Fruit fly (Drosophila melanogaster) whole organism, embryonic: ENCODE measurements around the gene Sfp33A4.

Experiments used
- Abd-B ChIP-seq: fragments of 200-800 bp; sonication (Bioruptor generic); optimal IDR thresholded peaks from 2 replicates; lab custom pipeline; 2018; ENCODE audit warnings: missing biosample characterization, mild to moderate bottlenecking, missing genetic modification characterization, moderate library complexity
- CG1024 ChIP-seq: fragments of 200-800 bp; sonication (Bioruptor generic); IDR thresholded peaks from 2 replicates; pipeline ENCODE4 v1.3.6; 2022; ENCODE audit warnings: missing biosample characterization, missing genetic modification characterization
- CG1647 ChIP-seq: fragments of 200-800 bp; sonication (Bioruptor generic); optimal IDR thresholded peaks from 3 replicates; lab custom pipeline; 2016; ENCODE audit warnings: missing biosample characterization, missing genetic modification characterization
- CG17361 ChIP-seq: fragments of 200-800 bp; sonication (Bioruptor generic); IDR thresholded peaks from 3 replicates; pipeline ENCODE4 v1.3.6; 2022; ENCODE audit warnings: missing biosample characterization, missing genetic modification characterization
- CG17912 ChIP-seq: fragments of 200-800 bp; sonication (Bioruptor generic); optimal IDR thresholded peaks from 2 replicates; lab custom pipeline; 2018; ENCODE audit warnings: missing biosample characterization, mild to moderate bottlenecking, missing genetic modification characterization
- CG1792 ChIP-seq: fragments of 200-800 bp; sonication (Bioruptor generic); optimal IDR thresholded peaks from 2 replicates; lab custom pipeline; 2016; ENCODE audit warnings: missing biosample characterization, missing genetic modification characterization
- CG18619 ChIP-seq: fragments of 200-800 bp; sonication (Bioruptor generic); optimal IDR thresholded peaks from 3 replicates; lab custom pipeline; 2017; ENCODE audit warnings: missing biosample characterization, mild to moderate bottlenecking, missing genetic modification characterization
- CG2129 ChIP-seq: fragments of 200-800 bp; sonication (Bioruptor generic); IDR thresholded peaks from 2 replicates; pipeline ENCODE4 v1.3.6; 2022; ENCODE audit warnings: missing biosample characterization, missing genetic modification characterization; ENCODE audit not compliant: partially characterized antibody
- CG2678 ChIP-seq: fragments of 200-800 bp; sonication (Bioruptor generic); optimal IDR thresholded peaks from 3 replicates; lab custom pipeline; 2019; ENCODE audit warnings: missing biosample characterization, mild to moderate bottlenecking, missing genetic modification characterization, moderate library complexity
- CG2889 ChIP-seq: fragments of 200-800 bp; sonication (Bioruptor generic); IDR thresholded peaks from 3 replicates; pipeline ENCODE4 v1.3.6; 2022; ENCODE audit warnings: missing biosample characterization, missing genetic modification characterization
- CG31441 ChIP-seq: fragments of 200-800 bp; sonication (Bioruptor generic); IDR thresholded peaks from 2 replicates; pipeline ENCODE4 v1.3.6; 2022; ENCODE audit warnings: missing biosample characterization, missing genetic modification characterization
- CG3281 ChIP-seq: fragments of 200-800 bp; sonication (Bioruptor generic); optimal IDR thresholded peaks from 3 replicates; lab custom pipeline; 2017; ENCODE audit warnings: missing biosample characterization, mild to moderate bottlenecking, missing genetic modification characterization
- CG33213 ChIP-seq: fragments of 200-800 bp; sonication (Bioruptor generic); optimal IDR thresholded peaks from 3 replicates; lab custom pipeline; 2016; ENCODE audit warnings: missing biosample characterization, missing genetic modification characterization
- CG34422 ChIP-seq: fragments of 200-800 bp; sonication (Bioruptor generic); IDR thresholded peaks from 3 replicates; pipeline ENCODE4 v1.3.6; 2022; ENCODE audit warnings: missing biosample characterization, missing genetic modification characterization
- CG3838 ChIP-seq: fragments of 200-800 bp; sonication (Bioruptor generic); optimal IDR thresholded peaks from 3 replicates; lab custom pipeline; 2016; ENCODE audit warnings: missing biosample characterization, missing genetic modification characterization
- CG4424 ChIP-seq: fragments of 200-800 bp; sonication (Bioruptor generic); optimal IDR thresholded peaks from 3 replicates; lab custom pipeline; 2016; ENCODE audit warnings: missing biosample characterization, missing genetic modification characterization
- CG4730 ChIP-seq: fragments of 200-800 bp; sonication (Bioruptor generic); IDR thresholded peaks from 2 replicates; pipeline ENCODE4 v1.3.6; 2022; ENCODE audit warnings: missing biosample characterization, missing genetic modification characterization
- CG4854 ChIP-seq: fragments of 200-800 bp; sonication (Bioruptor generic); optimal IDR thresholded peaks from 2 replicates; lab custom pipeline; 2016; ENCODE audit warnings: missing biosample characterization, missing genetic modification characterization, inconsistent platforms
- CG5180 ChIP-seq: fragments of 200-800 bp; sonication (Bioruptor generic); optimal IDR thresholded peaks from 3 replicates; lab custom pipeline; 2017; ENCODE audit warnings: missing biosample characterization, missing genetic modification characterization, mild to moderate bottlenecking, moderate library complexity, missing genetic modification reagents
- CG5245 ChIP-seq: fragments of 200-800 bp; sonication (Bioruptor generic); optimal IDR thresholded peaks from 3 replicates; lab custom pipeline; 2016; ENCODE audit warnings: missing biosample characterization, missing genetic modification characterization
- CG6689 ChIP-seq: fragments of 200-800 bp; sonication (Bioruptor generic); IDR thresholded peaks from 2 replicates; pipeline ENCODE4 v1.3.6; 2022; ENCODE audit warnings: missing biosample characterization, missing genetic modification characterization
- CG7271 ChIP-seq: fragments of 200-800 bp; sonication (Bioruptor generic); optimal IDR thresholded peaks from 2 replicates; lab custom pipeline; 2018; ENCODE audit warnings: missing biosample characterization, mild to moderate bottlenecking, missing genetic modification characterization, moderate library complexity
- CG7357 ChIP-seq: fragments of 200-800 bp; sonication (Bioruptor generic); IDR thresholded peaks from 3 replicates; pipeline ENCODE4 v1.3.6; 2022; ENCODE audit warnings: missing biosample characterization, missing genetic modification characterization
- CG9727 ChIP-seq: fragments of 200-800 bp; sonication (Bioruptor generic); optimal IDR thresholded peaks from 3 replicates; lab custom pipeline; 2017; ENCODE audit warnings: missing biosample characterization, mild to moderate bottlenecking, missing genetic modification characterization
- CoRest ChIP-seq: fragments of 200-800 bp; sonication (Bioruptor generic); optimal IDR thresholded peaks from 3 replicates; lab custom pipeline; 2018; ENCODE audit warnings: missing biosample characterization, mild to moderate bottlenecking, missing genetic modification characterization, moderate library complexity
- Ets65A ChIP-seq: fragments of 200-800 bp; sonication (Bioruptor generic); peaks from one replicate; lab custom pipeline; 2016; ENCODE audit warnings: missing biosample characterization, missing genetic modification characterization
- Kr ChIP-seq: fragments of 200-800 bp; sonication (Bioruptor generic); optimal IDR thresholded peaks from 2 replicates; lab custom pipeline; 2017; ENCODE audit warnings: missing biosample characterization, mild to moderate bottlenecking, missing genetic modification characterization
- Med ChIP-seq: fragments of 200-800 bp; sonication (Bioruptor generic); peaks from one replicate; lab custom pipeline; 2016; ENCODE audit warnings: missing biosample characterization, missing genetic modification characterization, mild to moderate bottlenecking, inconsistent platforms, moderate library complexity
- NFAT ChIP-seq: fragments of 200-800 bp; sonication (Bioruptor generic); IDR thresholded peaks from 2 replicates; pipeline ENCODE4 v1.3.6; 2022; ENCODE audit warnings: missing biosample characterization, missing genetic modification characterization
- Nf-YB ChIP-seq: fragments of 200-800 bp; sonication (Bioruptor generic); optimal IDR thresholded peaks from 3 replicates; lab custom pipeline; 2019; ENCODE audit warnings: missing biosample characterization, mild to moderate bottlenecking, missing genetic modification characterization, moderate library complexity
- Sry-β ChIP-seq: fragments of 200-800 bp; sonication (Bioruptor generic); optimal IDR thresholded peaks from 2 replicates; lab custom pipeline; 2018; ENCODE audit warnings: missing biosample characterization, mild to moderate bottlenecking, missing genetic modification characterization, moderate library complexity
- Ssrp ChIP-seq: fragments of 200-800 bp; sonication (Bioruptor generic); optimal IDR thresholded peaks from 2 replicates; lab custom pipeline; 2018; ENCODE audit warnings: missing biosample characterization, mild to moderate bottlenecking, missing genetic modification characterization, moderate library complexity
- Usf ChIP-seq: fragments of 200-800 bp; sonication (Bioruptor generic); optimal IDR thresholded peaks from 2 replicates; lab custom pipeline; 2017; ENCODE audit warnings: missing genotype, missing biosample characterization, missing genetic modification characterization
- fd3F ChIP-seq: fragments of 200-800 bp; sonication (Bioruptor generic); optimal IDR thresholded peaks from 2 replicates; lab custom pipeline; 2018; ENCODE audit warnings: missing biosample characterization, mild to moderate bottlenecking, missing genetic modification characterization, moderate library complexity
- gem ChIP-seq: fragments of 200-800 bp; sonication (Bioruptor generic); optimal IDR thresholded peaks from 2 replicates; lab custom pipeline; 2019; ENCODE audit warnings: missing biosample characterization, mild to moderate bottlenecking, missing genetic modification characterization, moderate library complexity
- ken ChIP-seq: fragments of 200-800 bp; sonication (Bioruptor generic); IDR thresholded peaks from 3 replicates; pipeline ENCODE4 v1.3.6; 2022; ENCODE audit warnings: missing biosample characterization, missing genetic modification characterization
- kni ChIP-seq: fragments of 200-800 bp; sonication (Bioruptor generic); optimal IDR thresholded peaks from 3 replicates; lab custom pipeline; 2017; ENCODE audit warnings: mild to moderate bottlenecking, missing biosample characterization, missing genetic modification reagents, missing genetic modification characterization
- lola ChIP-seq, 3 experiments: fragments of >200 bp in 2 of 3; fragments of 200-800 bp in 1 of 3; sonication (Bioruptor generic) in 1 of 3; optimal IDR thresholded peaks; 2 replicates each; lab custom pipeline; 2017 to 2019; ENCODE audit warnings: missing biosample characterization in 3 of 3, missing genetic modification characterization in 3 of 3, mild to moderate bottlenecking in 1 of 3, moderate library complexity in 1 of 3
- nerfin-1 ChIP-seq: fragments of 200-800 bp; sonication (Bioruptor generic); optimal IDR thresholded peaks from 3 replicates; lab custom pipeline; 2019; ENCODE audit warnings: missing biosample characterization, mild to moderate bottlenecking, missing genetic modification characterization, moderate library complexity
- pb ChIP-seq: fragments of 200-800 bp; sonication (Bioruptor generic); optimal IDR thresholded peaks from 3 replicates; lab custom pipeline; 2016; ENCODE audit warnings: missing biosample characterization, missing genetic modification characterization
- ro ChIP-seq: fragments of 200-800 bp; sonication (Bioruptor generic); IDR thresholded peaks from 2 replicates; pipeline ENCODE4 v1.3.6; 2022; ENCODE audit warnings: missing biosample characterization, missing genetic modification characterization
- slp2 ChIP-seq: fragments of 200-800 bp; sonication (Bioruptor generic); optimal IDR thresholded peaks from 2 replicates; lab custom pipeline; 2016; ENCODE audit warnings: missing biosample characterization, missing genetic modification characterization
- stc ChIP-seq: fragments of 200-800 bp; sonication (Bioruptor generic); IDR thresholded peaks from 2 replicates; pipeline ENCODE4 v1.3.6; 2022; ENCODE audit warnings: missing biosample characterization, missing genetic modification characterization
- tio ChIP-seq: fragments of 200-800 bp; sonication (Bioruptor generic); optimal IDR thresholded peaks from 2 replicates; lab custom pipeline; 2017; ENCODE audit warnings: missing biosample characterization, missing genetic modification characterization, inconsistent platforms
- vfl ChIP-seq: fragments of 200-800 bp; sonication (Bioruptor generic); optimal IDR thresholded peaks from 2 replicates; lab custom pipeline; 2016; ENCODE audit warnings: missing biosample characterization, missing genetic modification characterization
- zf30C ChIP-seq: fragments of 200-800 bp; sonication (Bioruptor generic); optimal IDR thresholded peaks from 3 replicates; lab custom pipeline; 2018; ENCODE audit warnings: missing biosample characterization, mild to moderate bottlenecking, missing genetic modification characterization

Sfp33A4 gene

DNA sequence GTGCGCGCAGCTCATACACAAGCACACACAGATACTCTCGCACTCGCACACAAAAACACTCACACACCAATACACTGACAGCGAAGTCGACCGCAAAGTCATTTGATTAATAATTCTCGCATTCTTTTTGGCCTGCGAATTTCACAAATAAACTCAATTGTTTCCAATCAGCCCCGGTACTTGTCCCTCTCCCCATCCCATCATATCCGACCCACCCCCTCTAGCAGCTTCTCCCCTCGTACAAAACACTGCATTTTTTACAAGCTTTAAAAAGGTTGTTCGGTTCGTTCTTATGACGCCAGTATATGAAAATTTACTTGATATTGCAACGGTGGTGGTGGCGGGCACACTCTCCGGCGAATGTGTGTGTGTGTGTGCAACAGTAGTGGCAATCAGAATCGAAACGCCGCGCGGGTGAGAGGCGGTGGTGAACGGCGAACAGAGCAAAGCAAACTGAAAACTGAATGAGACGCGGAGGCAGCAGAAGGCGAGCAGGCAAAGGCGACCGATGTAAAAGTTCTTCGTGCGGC is 29.3 kb upstream of the Sfp33A4 start (continued):
- TF ChIP-seq Abd-B: no peak
- TF ChIP-seq Med (GFP tag; lab: Kevin White, UChicago): peak; percentile 94
- TF ChIP-seq Nf-YB (GFP tag; lab: Kevin White, UChicago): peak; percentile 32
- peak; percentile 10 for TF ChIP-seq CG3281
- no peak for TF ChIP-seq CG1024 (GFP tag; lab: Robert Waterston, UW)
- TF ChIP-seq CG33213 (GFP tag; lab: Kevin White, UChicago): no peak
- TF ChIP-seq gem (tag; lab: Kevin White, UChicago): no peak
- peak; percentile 88 for TF ChIP-seq kni

DNA sequence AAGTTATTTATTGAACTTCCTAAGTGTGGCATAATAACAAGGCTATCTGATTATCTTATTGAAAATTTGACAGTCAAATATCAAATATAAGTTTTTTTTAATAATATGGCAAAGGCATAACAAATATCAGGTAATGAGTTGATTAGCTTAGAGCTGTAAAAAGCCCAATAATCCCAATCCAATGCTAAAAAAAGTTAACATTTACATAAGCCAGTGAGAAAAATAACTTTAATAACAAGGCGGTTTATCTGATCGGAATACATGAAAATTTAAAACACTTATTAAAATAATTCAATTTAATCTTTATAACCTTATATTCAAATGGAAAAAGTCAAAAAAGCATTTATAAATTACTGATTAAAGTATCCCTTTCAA is 28.7 kb upstream of the Sfp33A4 start:
- TF ChIP-seq Sry-β (GFP tag; lab: Kevin White, UChicago): peak; percentile 95
- TF ChIP-seq Ets65A (GFP tag; lab: Kevin White, UChicago): peak; percentile 62
- no peak for TF ChIP-seq NFAT (GFP tag; lab: Robert Waterston, UW)
- peak; percentile 1 for TF ChIP-seq CG9727 (GFP tag; lab: Kevin White, UChicago)
- peak; percentile 48 for TF ChIP-seq CoRest (tag; lab: Kevin White, UChicago)
- peak; percentile 16 for TF ChIP-seq CG2678 (tag; lab: Kevin White, UChicago)
- no peak for TF ChIP-seq CG1024 (GFP tag; lab: Robert Waterston, UW)
- TF ChIP-seq CG17361: peak; percentile 55
- TF ChIP-seq lola (GFP tag; optimal IDR thresholded peaks at IDR 0.05; lab: Kevin White, UChicago): peak in 1 of 3 experiments; percentile 32
- TF ChIP-seq gem (tag; lab: Kevin White, UChicago): peak; percentile 40
- no peak for TF ChIP-seq CG5245 (GFP tag; lab: Kevin White, UChicago)
- TF ChIP-seq CG18619: peak; percentile 10
- TF ChIP-seq CG31441 (GFP tag; lab: Robert Waterston, UW): peak; percentile 11; the same call in 1 of the 2 replicates
- TF ChIP-seq Ssrp (tag; lab: Kevin White, UChicago): peak; percentile 18

DNA sequence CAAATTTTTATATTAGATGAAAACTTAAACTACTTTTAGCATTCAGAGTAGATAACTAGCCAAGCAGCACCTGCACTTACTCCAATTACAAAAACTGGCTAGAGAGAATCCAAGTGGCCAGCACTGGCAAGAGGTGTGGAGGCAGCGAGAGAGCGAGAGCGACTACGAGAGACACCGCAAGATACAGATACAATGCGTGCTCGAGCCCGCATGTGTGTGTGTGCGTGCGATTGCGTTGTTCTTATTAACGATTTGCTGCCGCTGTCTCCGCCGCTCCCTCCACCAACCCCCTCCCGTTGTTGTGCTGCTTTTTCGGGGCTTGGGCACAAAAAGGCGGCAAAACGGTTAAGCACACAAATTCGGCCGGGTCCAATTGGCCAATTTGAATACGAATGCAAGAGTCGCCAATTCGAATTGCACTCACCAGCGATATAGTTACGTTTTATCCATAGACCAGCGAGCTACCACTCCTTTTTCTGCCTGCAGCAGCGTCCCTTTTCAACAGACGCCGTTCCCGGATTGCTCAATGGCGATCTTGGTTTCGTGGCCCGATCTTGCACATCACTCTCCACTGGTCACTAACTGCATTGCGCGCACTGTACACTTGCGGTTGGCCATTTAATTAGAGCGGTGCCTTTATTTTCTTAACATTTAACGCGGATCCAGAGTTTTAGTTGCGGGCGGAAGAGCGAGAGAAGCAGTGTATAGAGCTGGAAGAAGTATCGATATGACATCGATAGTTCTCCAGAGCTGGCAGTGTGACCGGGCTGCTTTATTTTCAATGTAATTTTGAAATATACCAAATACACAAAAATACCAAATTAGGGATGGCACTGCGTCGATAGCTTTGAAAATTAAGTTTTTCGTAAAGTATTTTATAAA is 28.1 kb upstream of the Sfp33A4 start, which contains the start of gene crol:
TSS of gene crol (minus strand) at position 737 of the 882 bp plus-strand sequence.
- TF ChIP-seq CG7271 (tag; lab: Kevin White, UChicago) (no peak), CG5180 (no peak), stc (GFP tag; lab: Robert Waterston, UW) (no peak), ken (GFP tag; lab: Robert Waterston, UW) (no peak), CG34422 (GFP tag; lab: Robert Waterston, UW) (peak; percentile 93; the same call in 2 of the 3 replicates), CG1792 (GFP tag; lab: Kevin White, UChicago) (no peak), CG7357 (no peak), tio (GFP tag; lab: Kevin White, UChicago) (no peak), Kr (GFP tag; lab: Kevin White, UChicago) (no peak), CG2889 (GFP tag; lab: Robert Waterston, UW) (no peak), zf30C (GFP tag; lab: Kevin White, UChicago) (no peak), CG4424 (GFP tag; lab: Kevin White, UChicago) (no peak), slp2 (GFP tag; lab: Kevin White, UChicago) (no peak), nerfin-1 (tag; lab: Kevin White, UChicago) (no peak), ro (no peak), gem (tag; lab: Kevin White, UChicago) (no peak), CG4730 (GFP tag; lab: Robert Waterston, UW) (no peak), CG6689 (GFP tag; lab: Robert Waterston, UW) (0 out of 2 replicates have a peak, but pooled peaks have one; percentile 8), CG3838 (GFP tag; lab: Kevin White, UChicago) (no peak), CG1647 (no peak), CG2129 (peak; percentile 61), Usf (GFP tag; lab: Kevin White, UChicago) (no peak), CG17912 (GFP tag; lab: Kevin White, UChicago) (no peak), CG4854 (no peak), vfl (GFP tag; lab: Kevin White, UChicago) (no peak), fd3F (GFP tag; lab: Kevin White, UChicago) (no peak), pb (no peak)
